Fruit fly (Drosophila melanogaster): ENCODE data around the gene Mnt.

The Mnt gene

DNA sequence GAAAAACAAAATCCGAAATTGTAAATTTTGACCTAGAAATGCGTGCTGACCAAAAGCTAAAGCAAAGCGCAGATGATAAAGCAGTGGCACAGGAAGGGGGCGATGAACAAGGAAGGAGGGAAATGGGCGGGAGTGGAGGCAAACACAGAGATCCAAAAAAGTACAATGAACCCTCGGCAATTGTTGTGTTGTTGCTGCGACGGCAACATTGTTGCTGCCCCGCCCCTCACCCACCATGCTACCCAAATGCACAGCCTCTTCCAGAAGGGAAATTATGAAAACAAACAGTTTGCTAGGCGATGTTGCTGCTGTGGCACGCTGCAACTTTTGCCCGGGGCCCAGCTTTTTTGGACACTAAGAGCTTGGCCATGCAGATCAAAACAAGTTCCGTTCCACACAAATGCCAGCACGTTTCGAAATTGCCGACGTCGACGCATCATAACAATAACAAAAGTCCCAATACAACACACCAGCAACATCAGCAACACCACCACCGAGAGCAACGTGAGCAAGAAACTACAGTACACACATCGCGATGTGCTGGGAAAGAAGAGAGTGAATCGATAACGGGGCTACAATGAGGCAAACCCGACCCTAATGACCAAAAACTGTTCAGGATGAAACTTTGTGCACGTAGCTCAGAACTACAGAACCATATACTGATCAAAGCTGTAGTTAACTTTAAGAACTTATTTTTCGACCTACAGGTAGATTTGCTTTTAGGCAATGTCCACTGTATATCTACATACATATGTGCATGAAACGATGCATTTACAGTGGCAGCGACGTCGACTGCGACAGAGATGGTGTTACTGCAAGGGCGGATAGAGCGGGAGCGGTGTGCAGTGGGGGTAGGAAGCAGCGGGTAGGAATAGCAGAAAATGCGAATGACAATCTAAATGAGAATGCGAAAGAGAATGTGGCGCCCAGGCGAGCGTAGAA lies 15.1 kb downstream of the Mnt start (continued):
- TF ChIP-seq vvl (GFP tag; IDR thresholded peaks at IDR 0.05) (peak; percentile 86), p53 (GFP tag; optimal IDR thresholded peaks at IDR 0.05) (no peak), exex (tag; optimal IDR thresholded peaks at IDR 0.05) (no peak), corto (GFP tag; optimal IDR thresholded peaks at IDR 0.05) (peak; percentile 79), NFAT (GFP tag; IDR thresholded peaks at IDR 0.05) (no peak), Antp (GFP tag; optimal IDR thresholded peaks at IDR 0.05) (peak; percentile 70), CG12299 (tag; optimal IDR thresholded peaks at IDR 0.05) (peak; percentile 44), CG9817 (tag; optimal IDR thresholded peaks at IDR 0.05) (peak; percentile 57), CG9876 (GFP tag; optimal IDR thresholded peaks at IDR 0.05) (no peak), CG3163 (GFP tag; optimal IDR thresholded peaks at IDR 0.05) (peak; percentile 81), pan (optimal IDR thresholded peaks at IDR 0.05) (no peak), pan (GFP tag; optimal IDR thresholded peaks at IDR 0.05 in 1 of 2, IDR thresholded peaks at IDR 0.05 in 1 of 2) (peak in 1 of 2 experiments; percentile 64), Sox102F (GFP tag; optimal IDR thresholded peaks at IDR 0.05) (peak; percentile 83), Hr39 (optimal IDR thresholded peaks at IDR 0.05) (no peak), CG6683 (GFP tag; optimal IDR thresholded peaks at IDR 0.05) (no peak), nau (GFP tag; optimal IDR thresholded peaks at IDR 0.05) (peak; percentile 62), CG5953 (GFP tag; IDR thresholded peaks at IDR 0.05) (peak; percentile 63), gsb (GFP tag; IDR thresholded peaks at IDR 0.05) (0 out of 2 replicates have a peak, but pooled peaks have one; percentile 9), CG11696 (GFP tag; IDR thresholded peaks at IDR 0.05) (no peak), BEAF-32 (GFP tag; optimal IDR thresholded peaks at IDR 0.05) (no peak), CG14014 (GFP tag; IDR thresholded peaks at IDR 0.05) (0 out of 2 replicates have a peak, but pooled peaks have one; percentile 36), CG10321 (GFP tag; IDR thresholded peaks at IDR 0.05) (no peak), dm (GFP tag; optimal IDR thresholded peaks at IDR 0.05) (peak; percentile 48), CG4282 (GFP tag; optimal IDR thresholded peaks at IDR 0.05) (peak; percentile 12), bab2 (GFP tag; optimal IDR thresholded peaks at IDR 0.05) (peak; percentile 36), Doc3 (GFP tag; IDR thresholded peaks at IDR 0.05; ENCODE audit: partially characterized antibody) (no peak), aop (GFP tag; IDR thresholded peaks at IDR 0.05) (no peak), CG2889 (GFP tag; IDR thresholded peaks at IDR 0.05) (no peak), disco-r (GFP tag; optimal IDR thresholded peaks at IDR 0.05) (no peak), tx (GFP tag; optimal IDR thresholded peaks at IDR 0.05) (peak; percentile 54), ase (GFP tag; IDR thresholded peaks at IDR 0.05) (0 out of 3 replicates have a peak, but pooled peaks have one; percentile 27), Aef1 (GFP tag; IDR thresholded peaks at IDR 0.05) (peak; percentile 49; the same call in 2 of the 3 replicates), CG10979 (tag; optimal IDR thresholded peaks at IDR 0.05) (peak; percentile 84), slp2 (GFP tag; optimal IDR thresholded peaks at IDR 0.05) (peak; percentile 75), Atf3 (GFP tag; optimal IDR thresholded peaks at IDR 0.05) (peak; percentile 67), maf-S (GFP tag; optimal IDR thresholded peaks at IDR 0.05) (peak; percentile 48), CG16779 (GFP tag; IDR thresholded peaks at IDR 0.05) (no peak), psq (GFP tag; optimal IDR thresholded peaks at IDR 0.05) (no peak), CG4820 (GFP tag; optimal IDR thresholded peaks at IDR 0.05) (peak; percentile 65), bsh (GFP tag; optimal IDR thresholded peaks at IDR 0.05) (peak; percentile 77 to 86), CG10431 (GFP tag; optimal IDR thresholded peaks at IDR 0.05) (peak; percentile 10), HmgD (GFP tag; optimal IDR thresholded peaks at IDR 0.05) (peak; percentile 22), dan (GFP tag; IDR thresholded peaks at IDR 0.05) (no peak), CG9437 (GFP tag; optimal IDR thresholded peaks at IDR 0.05) (peak; percentile 50), Rfx (GFP tag; IDR thresholded peaks at IDR 0.05) (peak; percentile 20; the same call in 1 of the 2 replicates), Eip74EF (GFP tag; optimal IDR thresholded peaks at IDR 0.05) (peak in 1 of 2 experiments; percentile 38), chinmo (GFP tag; IDR thresholded peaks at IDR 0.05; ENCODE audit: partially characterized antibody) (peak; percentile 64; the same call in 1 of the 4 replicates), NfI (GFP tag; optimal IDR thresholded peaks at IDR 0.05) (peak; percentile 16), CG8281 (tag; optimal IDR thresholded peaks at IDR 0.05) (peak; percentile 45)
